Worm (Caenorhabditis elegans): ENCODE data around the gene str-103.

The str-103 gene

DNA sequence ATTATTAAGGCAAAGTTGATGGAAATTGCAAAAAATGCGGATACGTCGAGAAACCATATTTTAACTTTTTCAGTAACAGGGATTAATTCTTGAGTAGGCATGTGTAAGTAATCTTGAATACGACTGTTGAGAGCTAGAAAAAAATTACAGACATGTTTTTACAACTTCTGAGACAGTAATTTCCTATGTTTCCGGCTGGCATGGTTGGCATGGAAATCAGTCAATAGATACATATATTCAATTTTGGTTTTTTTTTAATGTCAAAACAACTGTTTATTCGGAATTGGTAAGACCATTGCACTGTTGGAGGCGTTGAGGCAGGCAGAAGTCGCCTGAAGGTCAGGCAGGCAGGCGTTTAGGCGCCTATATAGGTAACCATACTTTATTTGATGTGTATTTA, 34.9 kb upstream of the str-103 start, which contains the start of gene str-254:
Gene str-254, minus strand, starts transcription at position 101 of the 400 bp plus-strand sequence.
- TF ChIP-seq pes-1 (GFP tag; IDR thresholded peaks at IDR 0.05) (no peak), tbx-37 (GFP tag; conservative IDR thresholded peaks at IDR 0.05) (no peak), sea-1 (GFP tag; conservative IDR thresholded peaks at IDR 0.05) (no peak), tra-4 (tag; optimal IDR thresholded peaks at IDR 0.05) (no peak), B0310.2 (tag; optimal IDR thresholded peaks at IDR 0.05) (no peak), ceh-36 (tag; optimal IDR thresholded peaks at IDR 0.05) (no peak), ama-1 (optimal IDR thresholded peaks at IDR 0.05) (no peak), hmbx-1 (tag; optimal IDR thresholded peaks at IDR 0.05) (no peak), flt-1 (GFP tag; IDR thresholded peaks at IDR 0.05) (no peak), F13C5.2 (tag; optimal IDR thresholded peaks at IDR 0.05) (no peak), ets-7 (tag; optimal IDR thresholded peaks at IDR 0.05) (no peak), ceh-13 (GFP tag; optimal IDR thresholded peaks at IDR 0.05) (no peak), aly-1 (tag; optimal IDR thresholded peaks at IDR 0.05) (no peak), hmg-4 (GFP tag; optimal IDR thresholded peaks at IDR 0.05) (no peak), hnd-1 (tag; optimal IDR thresholded peaks at IDR 0.05) (no peak), scrt-1 (GFP tag; IDR thresholded peaks at IDR 0.05) (no peak), tbx-11 (GFP tag; IDR thresholded peaks at IDR 0.05) (no peak)

DNA sequence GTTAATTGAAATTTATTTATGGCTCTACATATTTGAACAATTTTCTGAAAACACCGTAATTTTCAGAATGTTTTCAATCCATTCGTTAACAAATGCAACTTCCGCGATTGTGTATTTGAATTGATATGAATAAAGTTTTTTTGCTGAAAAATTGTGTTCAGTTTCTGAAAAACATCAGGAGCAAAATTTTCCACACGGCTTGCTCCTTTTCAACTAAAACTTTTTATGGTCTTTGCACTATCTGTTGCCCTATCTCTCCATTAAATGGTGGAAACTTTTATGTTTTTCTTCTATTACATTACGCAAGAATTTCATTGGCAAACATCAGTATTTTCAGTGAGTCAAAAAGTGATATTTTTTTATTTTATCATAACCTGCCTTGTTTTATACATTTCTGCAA, 30.3 kb upstream of the str-103 start, which contains the start of gene F10A3.4:
Gene F10A3.4, plus strand, starts transcription at position 301 of the 400 bp plus-strand sequence.
- TF ChIP-seq flt-1 (GFP tag; IDR thresholded peaks at IDR 0.05), result no peak
- no peak for TF ChIP-seq tra-4 (tag; optimal IDR thresholded peaks at IDR 0.05)
- TF ChIP-seq F13C5.2 (tag; optimal IDR thresholded peaks at IDR 0.05), result no peak
- TF ChIP-seq B0310.2 (tag; optimal IDR thresholded peaks at IDR 0.05), result no peak
- no peak for TF ChIP-seq sea-1 (GFP tag; conservative IDR thresholded peaks at IDR 0.05)
- no peak for TF ChIP-seq ceh-36 (tag; optimal IDR thresholded peaks at IDR 0.05)
- TF ChIP-seq ama-1 (optimal IDR thresholded peaks at IDR 0.05), result no peak
- no peak for TF ChIP-seq ceh-13 (GFP tag; optimal IDR thresholded peaks at IDR 0.05)
- no peak for TF ChIP-seq hmbx-1 (tag; optimal IDR thresholded peaks at IDR 0.05)
- no peak for TF ChIP-seq tbx-37 (GFP tag; conservative IDR thresholded peaks at IDR 0.05)
- no peak for TF ChIP-seq hnd-1 (tag; optimal IDR thresholded peaks at IDR 0.05)
- TF ChIP-seq pes-1 (GFP tag; IDR thresholded peaks at IDR 0.05), result no peak

DNA sequence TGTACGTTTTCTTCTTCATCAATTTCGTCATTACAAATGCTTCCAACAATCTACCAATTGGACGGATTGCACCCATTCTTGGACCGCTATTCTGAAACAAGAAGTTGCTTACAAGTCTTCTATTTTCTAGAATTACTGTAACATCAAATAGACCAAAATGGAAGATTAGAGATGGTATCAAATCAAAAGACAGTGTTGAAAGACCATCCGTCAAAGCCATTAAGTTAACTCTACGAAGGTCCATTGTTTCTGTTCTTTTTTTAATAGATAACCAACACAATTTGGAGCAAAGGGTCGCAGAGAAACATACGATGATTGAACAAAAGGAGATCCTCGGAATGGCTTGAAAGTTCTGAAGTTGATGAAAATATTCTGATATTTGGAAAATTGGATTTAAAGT, 26.5 kb upstream of the str-103 start:
- TF ChIP-seq aly-1 (tag; optimal IDR thresholded peaks at IDR 0.05), result no peak
- no peak for TF ChIP-seq hmbx-1 (tag; optimal IDR thresholded peaks at IDR 0.05)
- no peak for TF ChIP-seq ama-1 (optimal IDR thresholded peaks at IDR 0.05)
- TF ChIP-seq tbx-37 (GFP tag; conservative IDR thresholded peaks at IDR 0.05), result no peak
- TF ChIP-seq tra-4 (tag; optimal IDR thresholded peaks at IDR 0.05), result no peak

DNA sequence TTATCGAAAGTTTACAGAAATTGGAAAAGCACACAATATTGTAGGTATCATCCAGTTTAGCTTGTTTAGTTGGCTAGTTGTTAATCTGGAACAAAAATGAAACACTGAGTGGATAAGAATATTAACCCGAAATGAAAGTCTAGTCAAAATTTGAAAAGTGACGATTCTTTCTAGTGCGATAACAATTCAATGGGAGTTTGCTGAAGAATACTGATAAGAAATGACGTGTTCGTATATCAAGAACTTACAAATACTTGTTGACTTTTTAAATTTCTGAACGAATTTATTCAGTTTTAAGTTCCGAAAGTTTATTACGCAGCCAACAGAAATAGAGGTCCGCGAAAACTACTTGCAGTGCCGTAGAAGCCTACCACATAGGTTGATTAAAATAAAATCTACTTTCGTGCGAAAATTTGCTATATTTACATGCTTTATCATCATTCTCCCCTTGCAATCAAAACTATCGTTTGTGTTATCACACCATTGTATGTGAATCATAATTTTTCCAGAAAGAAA, 24.6 kb upstream of the str-103 start, which contains the start of gene fbxa-88:
Gene fbxa-88, minus strand, starts transcription at position 51 of the 516 bp plus-strand sequence.
- no peak for TF ChIP-seq ama-1 (optimal IDR thresholded peaks at IDR 0.05)
- no peak for TF ChIP-seq ceh-13 (GFP tag; optimal IDR thresholded peaks at IDR 0.05)
- no peak for TF ChIP-seq aly-1 (tag; optimal IDR thresholded peaks at IDR 0.05)
- no peak for TF ChIP-seq ets-7 (tag; optimal IDR thresholded peaks at IDR 0.05)
- TF ChIP-seq scrt-1 (GFP tag; IDR thresholded peaks at IDR 0.05), result no peak
- TF ChIP-seq tbx-11 (GFP tag; IDR thresholded peaks at IDR 0.05), result no peak
- no peak for TF ChIP-seq B0310.2 (tag; optimal IDR thresholded peaks at IDR 0.05)
- no peak for TF ChIP-seq hmbx-1 (tag; optimal IDR thresholded peaks at IDR 0.05)
- no peak for TF ChIP-seq F13C5.2 (tag; optimal IDR thresholded peaks at IDR 0.05)
- no peak for TF ChIP-seq flt-1 (GFP tag; IDR thresholded peaks at IDR 0.05)
- no peak for TF ChIP-seq ceh-36 (tag; optimal IDR thresholded peaks at IDR 0.05)
- no peak for TF ChIP-seq tbx-37 (GFP tag; conservative IDR thresholded peaks at IDR 0.05)
- no peak for TF ChIP-seq hmg-4 (GFP tag; optimal IDR thresholded peaks at IDR 0.05)
- TF ChIP-seq sea-1 (GFP tag; conservative IDR thresholded peaks at IDR 0.05), result no peak
- no peak for TF ChIP-seq tra-4 (tag; optimal IDR thresholded peaks at IDR 0.05)
- no peak for TF ChIP-seq pes-1 (GFP tag; IDR thresholded peaks at IDR 0.05)
- TF ChIP-seq hnd-1 (tag; optimal IDR thresholded peaks at IDR 0.05), result no peak

DNA sequence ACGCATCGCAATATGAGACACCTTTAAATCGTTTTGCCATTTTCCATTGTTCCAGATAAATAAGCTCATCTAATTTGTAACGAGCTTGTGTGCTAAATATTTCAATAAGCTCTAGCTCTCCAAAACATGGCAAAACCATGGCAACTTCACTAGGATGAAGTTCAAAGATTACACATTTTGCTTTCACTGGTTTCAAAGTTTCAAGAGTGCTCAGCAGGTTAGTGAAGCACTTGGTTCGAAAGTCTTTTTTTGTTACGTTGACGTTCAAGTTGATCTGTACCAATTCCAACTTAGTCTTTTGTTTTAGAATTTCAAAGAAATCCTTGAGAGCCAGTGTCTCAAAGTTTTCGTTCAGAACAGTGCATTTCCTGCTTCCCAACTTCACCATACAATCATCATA, 23.9 kb upstream of the str-103 start, which contains the start of gene fbxa-18:
Gene fbxa-18, plus strand, starts transcription at position 301 of the 400 bp plus-strand sequence.
- TF ChIP-seq pes-1 (GFP tag; IDR thresholded peaks at IDR 0.05) (no peak), sea-1 (GFP tag; conservative IDR thresholded peaks at IDR 0.05) (no peak), F13C5.2 (tag; optimal IDR thresholded peaks at IDR 0.05) (no peak), ets-7 (tag; optimal IDR thresholded peaks at IDR 0.05) (no peak), aly-1 (tag; optimal IDR thresholded peaks at IDR 0.05) (no peak), tbx-37 (GFP tag; conservative IDR thresholded peaks at IDR 0.05) (no peak)

DNA sequence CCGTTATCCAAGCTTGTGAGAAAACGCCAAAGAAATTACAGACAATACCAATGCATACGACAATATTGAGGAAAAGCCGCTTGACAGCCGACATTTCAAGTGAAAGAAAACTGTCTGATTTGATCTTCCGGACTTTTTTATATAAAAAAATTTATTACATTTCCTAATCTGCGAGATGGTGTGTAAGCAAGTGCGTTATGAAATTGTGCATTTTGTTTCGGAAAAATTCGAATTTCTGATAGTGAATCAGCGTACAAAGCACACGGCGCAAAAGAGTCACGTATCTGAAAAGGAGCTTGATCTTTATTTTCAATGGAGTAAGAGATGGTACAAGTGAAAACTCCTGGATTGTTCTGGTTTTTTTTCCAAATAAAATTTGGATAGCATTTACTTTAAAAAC, 22.6 kb upstream of the str-103 start, which contains the start of gene clc-32:
Gene clc-32, minus strand, starts transcription at position 101 of the 400 bp plus-strand sequence.
- TF ChIP-seq ceh-13 (GFP tag; optimal IDR thresholded peaks at IDR 0.05), result no peak
- no peak for TF ChIP-seq scrt-1 (GFP tag; IDR thresholded peaks at IDR 0.05)
- no peak for TF ChIP-seq F13C5.2 (tag; optimal IDR thresholded peaks at IDR 0.05)
- TF ChIP-seq hnd-1 (tag; optimal IDR thresholded peaks at IDR 0.05), result no peak
- TF ChIP-seq hmbx-1 (tag; optimal IDR thresholded peaks at IDR 0.05), result no peak
- no peak for TF ChIP-seq ets-7 (tag; optimal IDR thresholded peaks at IDR 0.05)
- no peak for TF ChIP-seq ceh-36 (tag; optimal IDR thresholded peaks at IDR 0.05)
- TF ChIP-seq tra-4 (tag; optimal IDR thresholded peaks at IDR 0.05), result no peak
- no peak for TF ChIP-seq ama-1 (optimal IDR thresholded peaks at IDR 0.05)
- TF ChIP-seq B0310.2 (tag; optimal IDR thresholded peaks at IDR 0.05), result no peak
- no peak for TF ChIP-seq flt-1 (GFP tag; IDR thresholded peaks at IDR 0.05)
- TF ChIP-seq hmg-4 (GFP tag; optimal IDR thresholded peaks at IDR 0.05), result no peak
- no peak for TF ChIP-seq sea-1 (GFP tag; conservative IDR thresholded peaks at IDR 0.05)
- TF ChIP-seq aly-1 (tag; optimal IDR thresholded peaks at IDR 0.05), result no peak
- TF ChIP-seq pes-1 (GFP tag; IDR thresholded peaks at IDR 0.05), result no peak
- TF ChIP-seq tbx-11 (GFP tag; IDR thresholded peaks at IDR 0.05), result no peak
- TF ChIP-seq tbx-37 (GFP tag; conservative IDR thresholded peaks at IDR 0.05), result no peak

DNA sequence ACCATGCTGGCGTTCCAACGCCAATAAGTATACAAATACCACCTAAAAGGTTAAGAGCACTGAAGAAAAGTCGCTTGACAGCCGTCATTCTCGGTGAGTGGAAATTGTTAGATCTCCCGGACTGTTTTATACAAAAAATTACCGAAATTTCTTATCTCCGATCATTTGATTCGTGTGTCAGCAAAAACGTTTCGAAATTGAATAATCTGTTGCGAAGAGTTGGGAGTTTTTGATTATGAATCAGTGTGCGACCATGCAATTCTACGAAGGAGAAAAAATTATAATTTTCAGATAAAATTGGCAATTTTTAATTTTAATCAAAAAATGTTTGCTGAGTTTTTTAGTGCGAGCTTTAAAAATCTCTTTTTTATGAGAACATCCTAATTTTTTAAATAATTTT, 21.0 kb upstream of the str-103 start, which contains the start of gene clc-11:
Gene clc-11, minus strand, starts transcription at position 101 of the 400 bp plus-strand sequence.
- TF ChIP-seq aly-1 (tag; optimal IDR thresholded peaks at IDR 0.05) (no peak), scrt-1 (GFP tag; IDR thresholded peaks at IDR 0.05) (no peak), hmbx-1 (tag; optimal IDR thresholded peaks at IDR 0.05) (no peak), ceh-36 (tag; optimal IDR thresholded peaks at IDR 0.05) (no peak), sea-1 (GFP tag; conservative IDR thresholded peaks at IDR 0.05) (no peak), ceh-13 (GFP tag; optimal IDR thresholded peaks at IDR 0.05) (no peak), F13C5.2 (tag; optimal IDR thresholded peaks at IDR 0.05) (no peak), hnd-1 (tag; optimal IDR thresholded peaks at IDR 0.05) (no peak), hmg-4 (GFP tag; optimal IDR thresholded peaks at IDR 0.05) (no peak), tbx-11 (GFP tag; IDR thresholded peaks at IDR 0.05) (no peak), pes-1 (GFP tag; IDR thresholded peaks at IDR 0.05) (no peak), flt-1 (GFP tag; IDR thresholded peaks at IDR 0.05) (no peak), ama-1 (optimal IDR thresholded peaks at IDR 0.05) (no peak), tra-4 (tag; optimal IDR thresholded peaks at IDR 0.05) (no peak), ets-7 (tag; optimal IDR thresholded peaks at IDR 0.05) (no peak), tbx-37 (GFP tag; conservative IDR thresholded peaks at IDR 0.05) (no peak), B0310.2 (tag; optimal IDR thresholded peaks at IDR 0.05) (no peak)
